Worm (Caenorhabditis elegans) whole organism, young adult: ENCODE measurements around the gene Y45G5AM.4.

Experiments used
- B0035.1 ChIP-seq: sonication (generic microtip); optimal IDR thresholded peaks from 2 replicates; lab custom pipeline; 2016; ENCODE audit warnings: missing genetic modification characterization, mild to moderate bottlenecking, missing compliant biosample characterization, missing genotype, missing genetic modification reagents
- B0261.1 ChIP-seq: sonication (generic microtip); optimal IDR thresholded peaks from 2 replicates; lab custom pipeline; 2016; ENCODE audit warnings: mild to moderate bottlenecking, missing genetic modification characterization, moderate library complexity, missing compliant biosample characterization
- B0336.3 ChIP-seq: fragments of 200-800 bp; sonication (Bioruptor generic); IDR thresholded peaks from 2 replicates; pipeline ENCODE4 v1.3.6; 2022; ENCODE audit warnings: missing genetic modification characterization, missing compliant biosample characterization
- F33H1.4 ChIP-seq: fragments of 200-800 bp; sonication (Bioruptor generic); IDR thresholded peaks from 2 replicates; pipeline ENCODE4 v1.3.6; 2022; ENCODE audit warnings: missing genetic modification reagents, missing genetic modification characterization, missing compliant biosample characterization
- F49E8.2 ChIP-seq: sonication (generic microtip); optimal IDR thresholded peaks from 3 replicates; lab custom pipeline; 2017; ENCODE audit warnings: missing genetic modification characterization, mild to moderate bottlenecking, missing compliant biosample characterization, antibody characterized with exemption, moderate library complexity; ENCODE audit not compliant: insufficient read depth
- F57A8.1 ChIP-seq: fragments of 200-800 bp; sonication (Bioruptor generic); optimal IDR thresholded peaks from 2 replicates; lab custom pipeline; 2018; ENCODE audit warnings: mild to moderate bottlenecking, missing genetic modification characterization, moderate library complexity, missing compliant biosample characterization
- T07F8.4 ChIP-seq: sonication (generic microtip); optimal IDR thresholded peaks from 2 replicates; lab custom pipeline; 2016; ENCODE audit warnings: mild to moderate bottlenecking, missing genetic modification characterization, moderate library complexity, missing compliant biosample characterization
- T26A5.8 ChIP-seq: sonication (generic microtip); optimal IDR thresholded peaks from 2 replicates; lab custom pipeline; 2016; ENCODE audit warnings: missing genetic modification characterization, missing compliant biosample characterization
- Y56A3A.18 ChIP-seq: fragments of 200-800 bp; sonication (Bioruptor generic); IDR thresholded peaks from 2 replicates; pipeline ENCODE4 v1.3.6; 2022; ENCODE audit warnings: missing genetic modification reagents, missing genetic modification characterization, missing compliant biosample characterization
- Y95B8A.8 ChIP-seq: fragments of 200-800 bp; sonication (Bioruptor generic); IDR thresholded peaks from 2 replicates; pipeline ENCODE4 v1.3.6; 2022; ENCODE audit warnings: missing genetic modification reagents, missing genetic modification characterization, missing compliant biosample characterization
- aptf-3 ChIP-seq: fragments of 200-800 bp; sonication (Bioruptor generic); IDR thresholded peaks from 2 replicates; pipeline ENCODE4 v1.3.6; 2022; ENCODE audit warnings: missing genetic modification characterization, missing compliant biosample characterization
- atf-7 ChIP-seq: sonication (generic microtip); optimal IDR thresholded peaks from 2 replicates; lab custom pipeline; 2017; ENCODE audit warnings: mild to moderate bottlenecking, missing genetic modification characterization, missing compliant biosample characterization
- attf-3 ChIP-seq: fragments of 200-800 bp; sonication (Bioruptor generic); conservative IDR thresholded peaks from 2 replicates; pipeline ENCODE4 v1.3.6; 2022; ENCODE audit warnings: missing genetic modification reagents, missing genetic modification characterization, missing compliant biosample characterization
- attf-6 ChIP-seq: fragments of 200-800 bp; sonication (Bioruptor generic); IDR thresholded peaks from 2 replicates; pipeline ENCODE4 v1.3.6; 2022; ENCODE audit warnings: missing genetic modification reagents, missing genetic modification characterization, missing compliant biosample characterization
- bed-1 ChIP-seq: fragments of 200-800 bp; sonication (Bioruptor generic); IDR thresholded peaks from 2 replicates; pipeline ENCODE4 v1.3.6; 2022; ENCODE audit warnings: missing genetic modification reagents, missing genetic modification characterization, missing compliant biosample characterization
- ccch-3 ChIP-seq: fragments of 200-800 bp; sonication (Bioruptor generic); optimal IDR thresholded peaks from 2 replicates; lab custom pipeline; 2018; ENCODE audit warnings: mild to moderate bottlenecking, missing genetic modification characterization, missing compliant biosample characterization
- cebp-1 ChIP-seq, 2 experiments: fragments of 200-800 bp in 1 of 2; sonication (Bioruptor generic) in 1 of 2; sonication (generic microtip) in 1 of 2; IDR thresholded peaks in 1 of 2; optimal IDR thresholded peaks in 1 of 2; 2 replicates each; pipeline versions ENCODE4 v1.3.6 to Lab custom; 2017 to 2022; ENCODE audit warnings: missing compliant biosample characterization in 2 of 2, missing genetic modification characterization in 2 of 2, mild to moderate bottlenecking in 1 of 2, missing genetic modification reagents in 1 of 2, moderate library complexity in 1 of 2
- ceh-91 ChIP-seq: fragments of 200-800 bp; sonication (Bioruptor generic); IDR thresholded peaks from 2 replicates; pipeline ENCODE4 v1.3.6; 2022; ENCODE audit warnings: missing genetic modification reagents, missing genetic modification characterization, missing compliant biosample characterization
- dpff-1 ChIP-seq: sonication (generic microtip); optimal IDR thresholded peaks from 2 replicates; lab custom pipeline; 2017; ENCODE audit warnings: mild to moderate bottlenecking, missing genetic modification characterization, missing compliant biosample characterization
- egl-44 ChIP-seq: fragments of 200-800 bp; sonication (Bioruptor generic); IDR thresholded peaks from 2 replicates; pipeline ENCODE4 v1.3.6; 2022; ENCODE audit warnings: missing genetic modification reagents, missing genetic modification characterization, missing compliant biosample characterization
- hrde-1 ChIP-seq: sonication (generic microtip); optimal IDR thresholded peaks from 2 replicates; lab custom pipeline; 2016; ENCODE audit warnings: missing genetic modification characterization, mild to moderate bottlenecking, missing compliant biosample characterization, moderate library complexity, missing genotype, missing genetic modification reagents, borderline replicate concordance
- let-607 ChIP-seq, 2 experiments: fragments of 200-800 bp in 1 of 2; sonication (Bioruptor generic) in 1 of 2; sonication (generic microtip) in 1 of 2; optimal IDR thresholded peaks; 2 replicates each; lab custom pipeline; 2016 to 2018; ENCODE audit warnings: mild to moderate bottlenecking in 2 of 2, missing compliant biosample characterization in 2 of 2, missing genetic modification characterization in 2 of 2, moderate library complexity in 2 of 2, missing genotype in 1 of 2
- lir-1 ChIP-seq: fragments of 200-800 bp; sonication (Bioruptor generic); conservative IDR thresholded peaks from 2 replicates; pipeline ENCODE4 v1.3.6; 2022; ENCODE audit warnings: missing genetic modification reagents, missing genetic modification characterization, missing compliant biosample characterization
- lsl-1 ChIP-seq: fragments of 200-800 bp; sonication (Bioruptor generic); optimal IDR thresholded peaks from 2 replicates; lab custom pipeline; 2018; ENCODE audit warnings: mild to moderate bottlenecking, missing genetic modification characterization, moderate library complexity, missing compliant biosample characterization
- lsy-27 ChIP-seq: sonication (generic microtip); optimal IDR thresholded peaks from 2 replicates; lab custom pipeline; 2017; ENCODE audit warnings: missing genetic modification characterization, mild to moderate bottlenecking, missing compliant biosample characterization, antibody characterized with exemption, missing genotype, borderline replicate concordance; ENCODE audit not compliant: insufficient read depth
- madf-3 ChIP-seq: fragments of 200-800 bp; sonication (Bioruptor generic); IDR thresholded peaks from 2 replicates; pipeline ENCODE4 v1.3.6; 2022; ENCODE audit warnings: missing genetic modification reagents, missing genetic modification characterization, missing compliant biosample characterization
- mcd-1 ChIP-seq: fragments of 200-800 bp; sonication (Bioruptor generic); IDR thresholded peaks from 2 replicates; pipeline ENCODE4 v1.3.6; 2022; ENCODE audit warnings: missing genetic modification reagents, missing genetic modification characterization, missing compliant biosample characterization
- mes-4 ChIP-seq: sonication (generic microtip); optimal IDR thresholded peaks from 2 replicates; lab custom pipeline; 2016; ENCODE audit warnings: missing genotype, missing genetic modification characterization, missing compliant biosample characterization
- mxl-1 ChIP-seq: sonication (generic microtip); optimal IDR thresholded peaks from 2 replicates; lab custom pipeline; 2016; ENCODE audit warnings: missing genetic modification characterization, missing compliant biosample characterization
- nfyb-1 ChIP-seq: fragments of 200-800 bp; sonication (Bioruptor generic); IDR thresholded peaks from 2 replicates; pipeline ENCODE4 v1.3.6; 2022; ENCODE audit warnings: missing genetic modification reagents, missing genetic modification characterization, missing compliant biosample characterization
- nhr-120 ChIP-seq: fragments of 200-800 bp; sonication (Bioruptor generic); IDR thresholded peaks from 2 replicates; pipeline ENCODE4 v1.3.6; 2022; ENCODE audit warnings: missing genetic modification characterization, missing compliant biosample characterization
- nhr-27 ChIP-seq: fragments of 200-800 bp; sonication (Bioruptor generic); optimal IDR thresholded peaks from 2 replicates; lab custom pipeline; 2018; ENCODE audit warnings: mild to moderate bottlenecking, missing genetic modification characterization, moderate library complexity, missing compliant biosample characterization
- nhr-90 ChIP-seq: sonication (generic microtip); optimal IDR thresholded peaks from 2 replicates; lab custom pipeline; 2016; ENCODE audit warnings: missing genotype, mild to moderate bottlenecking, missing genetic modification characterization, missing compliant biosample characterization
- pbrm-1 ChIP-seq: fragments of 200-800 bp; sonication (Bioruptor generic); IDR thresholded peaks from 2 replicates; pipeline ENCODE4 v1.3.6; 2022; ENCODE audit warnings: missing genetic modification reagents, missing genetic modification characterization, missing compliant biosample characterization
- pha-4 ChIP-seq: fragments of 150-350 bp; sonication (generic microtip); optimal IDR thresholded peaks from 2 replicates; lab custom pipeline; 2014; ENCODE audit warnings: missing biosample characterization, missing genetic modification reagents, missing genetic modification characterization
- rec-8 ChIP-seq, 2 experiments: sonication (generic microtip); optimal IDR thresholded peaks; 2 replicates each; lab custom pipeline; 2016; ENCODE audit warnings: mild to moderate bottlenecking in 2 of 2, missing genetic modification characterization in 2 of 2, missing genetic modification reagents in 2 of 2, missing genotype in 2 of 2, missing biosample characterization in 1 of 2, missing compliant biosample characterization in 1 of 2, moderate library complexity in 1 of 2
- repo-1 ChIP-seq: sonication (generic microtip); optimal IDR thresholded peaks from 2 replicates; lab custom pipeline; 2017; ENCODE audit warnings: mild to moderate bottlenecking, missing genetic modification characterization, missing compliant biosample characterization
- sdz-38 ChIP-seq: sonication (generic microtip); optimal IDR thresholded peaks from 2 replicates; lab custom pipeline; 2016; ENCODE audit warnings: missing genotype, missing genetic modification characterization, missing compliant biosample characterization
- snpc-4 ChIP-seq, 5 experiments: fragments of 150-350 bp in 1 of 5; sonication (generic microtip) in 4 of 5; optimal IDR thresholded peaks; 2 replicates each; lab custom pipeline; 2014 to 2018; ENCODE audit warnings: missing genetic modification characterization in 5 of 5, missing biosample characterization in 3 of 5, antibody characterized with exemption in 2 of 5, mild to moderate bottlenecking in 2 of 5, missing compliant biosample characterization in 2 of 5, missing genotype in 2 of 5, moderate library complexity in 2 of 5, missing genetic modification reagents in 1 of 5
- sptf-2 ChIP-seq: fragments of 200-800 bp; sonication (Bioruptor generic); optimal IDR thresholded peaks from 2 replicates; lab custom pipeline; 2018; ENCODE audit warnings: mild to moderate bottlenecking, missing genetic modification characterization, missing compliant biosample characterization
- unc-130 ChIP-seq: sonication (generic microtip); optimal IDR thresholded peaks from 2 replicates; lab custom pipeline; 2016; ENCODE audit warnings: missing genetic modification reagents, missing genetic modification characterization, missing compliant biosample characterization
- unc-62 ChIP-seq: fragments of 150-350 bp; optimal IDR thresholded peaks from 2 replicates; lab custom pipeline; 2014; ENCODE audit warnings: missing biosample characterization, missing genetic modification reagents, missing genetic modification characterization
- xnd-1 ChIP-seq: sonication (generic microtip); optimal IDR thresholded peaks from 2 replicates; lab custom pipeline; 2016; ENCODE audit warnings: missing genotype, missing genetic modification reagents, missing genetic modification characterization, missing compliant biosample characterization
- ztf-22 ChIP-seq: fragments of 200-800 bp; sonication (Bioruptor generic); optimal IDR thresholded peaks from 2 replicates; lab custom pipeline; 2018; ENCODE audit warnings: mild to moderate bottlenecking, missing genetic modification characterization, moderate library complexity, missing compliant biosample characterization
- ztf-26 ChIP-seq: sonication (generic microtip); optimal IDR thresholded peaks from 2 replicates; lab custom pipeline; 2017; ENCODE audit warnings: missing genetic modification characterization, missing compliant biosample characterization
- ztf-6 ChIP-seq: fragments of 200-800 bp; sonication (Bioruptor generic); IDR thresholded peaks from 2 replicates; pipeline ENCODE4 v1.3.6; 2022; ENCODE audit warnings: missing genetic modification reagents, missing genetic modification characterization, missing compliant biosample characterization

Y45G5AM.4 gene

DNA sequence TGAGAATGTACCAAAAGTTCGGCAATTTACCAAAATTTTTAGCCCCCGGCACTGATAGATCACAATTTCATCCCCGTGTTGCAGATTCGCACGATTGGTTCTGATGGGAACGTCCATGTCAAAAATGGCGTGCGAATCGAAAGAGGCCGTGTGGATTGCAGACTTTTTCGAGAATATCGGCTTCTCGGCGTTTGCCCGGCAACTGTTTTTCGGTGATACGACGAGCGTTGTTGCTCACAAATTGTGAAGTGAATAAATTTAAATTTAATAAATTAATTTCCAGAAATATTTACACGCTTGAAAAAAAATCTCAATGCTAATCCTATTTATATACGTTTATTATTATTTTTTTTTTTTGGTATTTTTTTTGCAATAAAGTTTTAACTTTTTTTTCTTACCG lies 26.6 kb downstream of the Y45G5AM.4 start:
- TF ChIP-seq Y95B8A.8: no peak
- no peak for TF ChIP-seq ceh-91 (GFP tag; lab: Robert Waterston, UW)
- TF ChIP-seq unc-62: no peak
- TF ChIP-seq pha-4 (tag; lab: Kevin White, UChicago): no peak
- no peak for TF ChIP-seq lir-1
- no peak for TF ChIP-seq nhr-27 (tag; lab: Kevin White, UChicago)
- peak; percentile 52 for TF ChIP-seq ztf-26 (tag; lab: Kevin White, UChicago)
- peak; percentile 66 for TF ChIP-seq repo-1 (tag; lab: Kevin White, UChicago)
- TF ChIP-seq sdz-38 (tag; lab: Kevin White, UChicago): no peak
- TF ChIP-seq nfyb-1 (GFP tag; lab: Robert Waterston, UW): no peak
- no peak for TF ChIP-seq let-607 (tag; optimal IDR thresholded peaks at IDR 0.05; lab: Kevin White, UChicago)
- no peak for TF ChIP-seq attf-3 (GFP tag; lab: Robert Waterston, UW)
- TF ChIP-seq pbrm-1 (GFP tag; lab: Robert Waterston, UW): no peak

DNA sequence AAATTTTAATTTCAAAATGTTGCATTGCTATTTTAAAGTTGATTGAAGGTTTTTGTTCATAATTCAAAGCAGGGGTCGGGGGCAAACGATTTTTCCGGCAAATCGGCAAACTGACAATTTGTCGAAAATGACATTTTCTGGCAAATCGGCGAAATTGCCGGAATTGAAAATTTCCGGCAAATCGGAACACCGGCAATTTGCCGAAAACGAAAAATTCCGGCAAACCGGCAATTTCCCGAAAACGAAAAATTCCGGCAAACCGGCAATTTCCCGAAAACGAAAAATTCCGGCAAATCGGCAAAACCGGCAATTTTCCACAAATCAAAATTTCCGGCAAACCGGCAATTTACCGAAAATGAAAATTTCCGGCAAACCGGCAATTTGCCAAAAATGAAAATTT lies 27.2 kb downstream of the Y45G5AM.4 start:
- no peak for TF ChIP-seq B0261.1
- TF ChIP-seq hrde-1 (tag; lab: Kevin White, UChicago): no peak
- TF ChIP-seq mcd-1 (GFP tag; lab: Robert Waterston, UW): peak; percentile 62; the same call in 1 of the 2 replicates
- TF ChIP-seq F57A8.1 (GFP tag; lab: Kevin White, UChicago): no peak
- no peak for TF ChIP-seq mes-4 (tag; lab: Kevin White, UChicago)
- TF ChIP-seq ztf-6 (GFP tag; lab: Robert Waterston, UW): no peak
- TF ChIP-seq T07F8.4 (tag; lab: Kevin White, UChicago): no peak
- no peak for TF ChIP-seq lsl-1
- no peak for TF ChIP-seq unc-130
- no peak for TF ChIP-seq snpc-4 (GFP tag; optimal IDR thresholded peaks at IDR 0.05; lab: Kevin White, UChicago)
- TF ChIP-seq snpc-4 (tag; optimal IDR thresholded peaks at IDR 0.05; lab: Kevin White, UChicago): no peak
- no peak for TF ChIP-seq mxl-1 (tag; lab: Kevin White, UChicago)
- TF ChIP-seq B0035.1 (tag; lab: Kevin White, UChicago): no peak
- no peak for TF ChIP-seq ztf-26 (tag; lab: Kevin White, UChicago)
- TF ChIP-seq repo-1 (tag; lab: Kevin White, UChicago): peak; percentile 68
- no peak for TF ChIP-seq F33H1.4 (GFP tag; lab: Robert Waterston, UW)
- peak; percentile 81; the same call in 1 of the 2 replicates for TF ChIP-seq Y56A3A.18
- no peak for TF ChIP-seq madf-3 (GFP tag; lab: Robert Waterston, UW)
- no peak for TF ChIP-seq nhr-90
- 0 out of 2 replicates have a peak, but pooled peaks have one; percentile 69 for TF ChIP-seq nfyb-1 (GFP tag; lab: Robert Waterston, UW)
- peak; percentile 31 for TF ChIP-seq atf-7 (tag; lab: Kevin White, UChicago)
- no peak for TF ChIP-seq sptf-2 (GFP tag; lab: Kevin White, UChicago)
- TF ChIP-seq nhr-120 (GFP tag; lab: Robert Waterston, UW): no peak
- no peak for TF ChIP-seq lsy-27 (tag; lab: Kevin White, UChicago)
- TF ChIP-seq xnd-1 (tag; lab: Kevin White, UChicago): no peak
- no peak for TF ChIP-seq attf-6 (GFP tag; lab: Robert Waterston, UW)
- TF ChIP-seq cebp-1 (GFP tag; IDR thresholded peaks at IDR 0.05; lab: Robert Waterston, UW): no peak
- peak; percentile 8 for TF ChIP-seq cebp-1 (tag; optimal IDR thresholded peaks at IDR 0.05; lab: Kevin White, UChicago)
- no peak for TF ChIP-seq bed-1 (GFP tag; lab: Robert Waterston, UW)
- TF ChIP-seq ztf-22: no peak
- no peak for TF ChIP-seq F49E8.2 (tag; lab: Kevin White, UChicago)
- TF ChIP-seq B0336.3: peak; percentile 70; the same call in 1 of the 2 replicates
- peak; percentile 68; the same call in 1 of the 2 replicates for TF ChIP-seq aptf-3 (GFP tag; lab: Robert Waterston, UW)
- no peak for TF ChIP-seq egl-44 (GFP tag; lab: Robert Waterston, UW)
- no peak for TF ChIP-seq ccch-3 (GFP tag; lab: Kevin White, UChicago)
- TF ChIP-seq rec-8 (tag; optimal IDR thresholded peaks at IDR 0.05; lab: Kevin White, UChicago): no peak
- no peak for TF ChIP-seq dpff-1 (tag; lab: Kevin White, UChicago)
- TF ChIP-seq T26A5.8 (tag; lab: Kevin White, UChicago): no peak
